Fruit fly (Drosophila melanogaster) Kc167 (cell line): ENCODE results near the gene CG14568.

Source experiments
- Myc ChIP-seq: fragments of >200 bp; optimal IDR thresholded peaks from 2 replicates; lab custom pipeline; 2017; ENCODE audit warnings: missing external identifiers
- Sin3A ChIP-seq: fragments of >200 bp; optimal IDR thresholded peaks from 2 replicates; lab custom pipeline; 2018; ENCODE audit warnings: missing external identifiers
- h ChIP-seq: fragments of >200 bp; optimal IDR thresholded peaks from 3 replicates; lab custom pipeline; 2018; ENCODE audit warnings: missing external identifiers
- insv ChIP-seq: fragments of >200 bp; optimal IDR thresholded peaks from 3 replicates; lab custom pipeline; 2018; ENCODE audit warnings: missing external identifiers
- psq ChIP-seq: fragments of >200 bp; optimal IDR thresholded peaks from 2 replicates; lab custom pipeline; 2017; ENCODE audit warnings: missing external identifiers
- ttk ChIP-seq: sonication (Bioruptor generic); optimal IDR thresholded peaks from 2 replicates; lab custom pipeline; 2017; ENCODE audit warnings: missing external identifiers

Gene CG14568

DNA sequence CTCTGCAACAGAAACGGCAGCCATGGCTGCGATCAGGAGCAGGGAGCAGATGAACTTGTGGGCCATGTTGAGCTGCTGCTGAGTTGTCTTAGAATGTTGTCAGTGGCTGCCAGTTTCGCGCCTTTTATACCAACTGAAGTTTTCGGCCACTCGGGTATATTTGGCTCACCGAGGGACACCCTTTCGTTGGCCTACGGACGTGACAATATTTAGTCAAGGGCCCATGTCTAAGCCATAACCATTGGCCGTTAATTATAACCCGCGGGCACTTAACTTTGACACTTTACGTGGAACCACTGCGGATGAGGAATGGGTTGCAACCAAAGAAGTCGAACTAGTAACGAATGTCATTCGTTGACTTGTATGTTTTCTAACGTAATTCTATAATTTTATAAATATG, at the start of gene CG14568:
Gene CG14568, minus strand, starts transcription at position 101 of the 400 bp plus-strand sequence.
- no peak for TF ChIP-seq ttk
- TF ChIP-seq insv (lab: Kevin White, UChicago) = no peak
- no peak for TF ChIP-seq Sin3A (lab: Kevin White, UChicago)
- no peak for TF ChIP-seq Myc (lab: Kevin White, UChicago)

- no peak for TF ChIP-seq h (lab: Kevin White, UChicago)
- no peak for TF ChIP-seq insv (lab: Kevin White, UChicago)
- no peak for TF ChIP-seq ttk
- no peak for TF ChIP-seq Myc (lab: Kevin White, UChicago)
- TF ChIP-seq Sin3A (lab: Kevin White, UChicago) = no peak
- no peak for TF ChIP-seq psq
These were observed 40.6 kb upstream of the CG14568 start for dm6 chr3L:21773855-21774254.

- TF ChIP-seq h (lab: Kevin White, UChicago) (no peak), insv (lab: Kevin White, UChicago) (no peak), Myc (lab: Kevin White, UChicago) (no peak), ttk (no peak), psq (no peak), Sin3A (lab: Kevin White, UChicago) (no peak)
These were observed 37.0 kb upstream of the CG14568 start, which contains the start of gene Syn1 for dm6 chr3L:21770328-21770727. Syn1 (minus strand) TSS chr3L:21770534.

- TF ChIP-seq h (lab: Kevin White, UChicago) = no peak
- no peak for TF ChIP-seq Myc (lab: Kevin White, UChicago)
- TF ChIP-seq insv (lab: Kevin White, UChicago) = no peak
- no peak for TF ChIP-seq psq
- TF ChIP-seq ttk = no peak
- no peak for TF ChIP-seq Sin3A (lab: Kevin White, UChicago)
These were observed 36.2 kb upstream of the CG14568 start, which contains the start of gene CG7370 for dm6 chr3L:21769515-21769914. CG7370 (plus strand) TSS chr3L:21769815.

dm6 chr3L:21765931-21766330, 32.6 kb upstream of the CG14568 start:
- TF ChIP-seq Myc (lab: Kevin White, UChicago) (no peak), Sin3A (lab: Kevin White, UChicago) (no peak), ttk (no peak), h (lab: Kevin White, UChicago) (no peak), psq (no peak), insv (lab: Kevin White, UChicago) (no peak)

- TF ChIP-seq Sin3A (lab: Kevin White, UChicago) = no peak
- TF ChIP-seq Myc (lab: Kevin White, UChicago) = no peak
- no peak for TF ChIP-seq psq
- TF ChIP-seq h (lab: Kevin White, UChicago) = no peak
- TF ChIP-seq insv (lab: Kevin White, UChicago) = no peak
- TF ChIP-seq ttk = no peak
These were observed 23.6 kb upstream of the CG14568 start, which contains the start of gene CG14564 for dm6 chr3L:21756857-21757256. CG14564 (plus strand) TSS chr3L:21757157.

- no peak for TF ChIP-seq insv (lab: Kevin White, UChicago)
- no peak for TF ChIP-seq Sin3A (lab: Kevin White, UChicago)
- TF ChIP-seq psq = no peak
- TF ChIP-seq h (lab: Kevin White, UChicago) = no peak
- no peak for TF ChIP-seq Myc (lab: Kevin White, UChicago)
- no peak for TF ChIP-seq ttk
These were observed 10.9 kb upstream of the CG14568 start, which contains the start of gene CG14565 for dm6 chr3L:21744169-21744568. CG14565 (minus strand) TSS chr3L:21744269.

DNA sequence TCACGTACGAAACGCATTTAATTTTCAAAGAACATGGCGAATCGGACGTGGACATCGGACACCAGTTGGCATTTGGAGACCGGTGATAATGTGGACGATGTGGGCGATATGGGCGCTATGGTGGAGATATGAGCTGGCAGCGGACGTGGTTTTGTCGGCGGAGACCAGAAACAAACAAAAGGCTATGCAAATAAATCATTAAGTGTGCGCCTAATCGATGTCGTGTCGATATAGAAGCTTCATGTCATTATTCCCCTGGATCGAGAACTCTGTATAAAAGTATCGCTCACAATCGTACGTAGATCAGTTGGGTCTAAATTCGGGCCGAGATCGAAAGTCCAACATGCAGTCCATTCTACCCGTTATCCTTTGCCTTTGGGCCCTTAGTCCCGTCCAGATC, 7.9 kb upstream of the CG14568 start, which contains the start of gene CG14572:
Gene CG14572, plus strand, starts transcription at position 301 of the 400 bp plus-strand sequence.
- TF ChIP-seq psq = no peak
- no peak for TF ChIP-seq Sin3A (lab: Kevin White, UChicago)
- TF ChIP-seq insv (lab: Kevin White, UChicago) = no peak
- TF ChIP-seq h (lab: Kevin White, UChicago) = no peak
- no peak for TF ChIP-seq Myc (lab: Kevin White, UChicago)
- no peak for TF ChIP-seq ttk

- TF ChIP-seq ttk (no peak), h (lab: Kevin White, UChicago) (no peak)
These were observed 6.9 kb upstream of the CG14568 start, which contains the start of gene CG14566 for dm6 chr3L:21740209-21740608. CG14566 (minus strand) TSS chr3L:21740309.

- TF ChIP-seq ttk (no peak), psq (no peak), h (lab: Kevin White, UChicago) (no peak), Myc (lab: Kevin White, UChicago) (no peak), Sin3A (lab: Kevin White, UChicago) (no peak), insv (lab: Kevin White, UChicago) (no peak)
These were observed 5.9 kb upstream of the CG14568 start for dm6 chr3L:21739017-21739730.

- TF ChIP-seq psq (no peak), ttk (no peak), Sin3A (lab: Kevin White, UChicago) (no peak)
These were observed 5.1 kb upstream of the CG14568 start, which contains the start of gene CG14567 for dm6 chr3L:21738175-21739016. CG14567 (minus strand) TSS chr3L:21738430.

dm6 chr3L:21733799-21734198, 512 bp upstream of the CG14568 start, which contains the start of gene CG14573:
CG14573 (plus strand) TSS chr3L:21734099.
- TF ChIP-seq insv (lab: Kevin White, UChicago) = no peak
- no peak for TF ChIP-seq ttk
- TF ChIP-seq h (lab: Kevin White, UChicago) = no peak
- no peak for TF ChIP-seq Sin3A (lab: Kevin White, UChicago)
- TF ChIP-seq Myc (lab: Kevin White, UChicago) = no peak
- no peak for TF ChIP-seq psq
